Worm (Caenorhabditis elegans): ENCODE measurements around the gene dpy-20.

dpy-20 gene

DNA sequence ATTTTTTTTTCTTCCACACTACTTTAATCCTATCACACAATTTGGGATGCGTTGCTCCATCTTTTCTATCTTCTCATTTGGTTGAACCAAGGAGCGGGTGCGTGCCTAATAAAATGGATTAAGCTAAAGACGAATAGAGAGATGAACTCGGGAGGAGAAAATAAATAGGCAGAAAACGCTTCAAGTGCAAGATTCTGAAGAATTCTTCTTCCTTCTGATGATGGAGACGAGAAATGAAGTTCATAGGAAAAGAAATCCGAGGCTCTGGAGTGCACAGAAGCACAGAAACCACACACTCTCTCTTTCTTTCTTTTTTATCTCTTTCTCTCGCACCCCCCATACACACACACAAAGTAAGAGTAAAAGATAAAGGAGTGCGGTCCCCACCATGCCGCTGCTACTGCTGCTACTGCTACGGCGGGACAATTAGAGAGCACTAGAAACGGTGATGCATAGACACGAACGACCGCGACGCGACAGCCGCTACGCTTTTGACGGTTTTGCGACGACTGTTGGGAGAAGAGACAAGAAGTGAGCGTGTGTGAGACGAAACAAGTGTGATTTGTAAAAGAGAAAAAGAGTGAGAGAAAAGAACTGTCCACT is 8.5 kb downstream of the dpy-20 start (continued):
- TF ChIP-seq ama-1 (optimal IDR thresholded peaks at IDR 0.05) (no peak), ZK546.5 (tag; optimal IDR thresholded peaks at IDR 0.05) (no peak), lim-7 (GFP tag; IDR thresholded peaks at IDR 0.05) (0 out of 2 replicates have a peak, but pooled peaks have one; percentile 44), rbr-2 (tag; optimal IDR thresholded peaks at IDR 0.05) (peak; percentile 73), mxl-2 (GFP tag; conservative IDR thresholded peaks at IDR 0.05) (no peak), zip-2 (tag; optimal IDR thresholded peaks at IDR 0.05) (no peak), hif-1 (tag; optimal IDR thresholded peaks at IDR 0.05) (peak in 1 of 2 experiments; percentile 64), nhr-11 (tag; optimal IDR thresholded peaks at IDR 0.05) (peak; percentile 50), fos-1 (tag; optimal IDR thresholded peaks at IDR 0.05) (no peak), ceh-62 (tag; optimal IDR thresholded peaks at IDR 0.05) (no peak), ceh-32 (tag; optimal IDR thresholded peaks at IDR 0.05; ENCODE audit: poor library complexity) (no peak), duxl-1 (tag; optimal IDR thresholded peaks at IDR 0.05; ENCODE audit: poor library complexity) (no peak), mxl-3 (GFP tag; optimal IDR thresholded peaks at IDR 0.05) (peak; percentile 98), F44E2.7 (GFP tag; IDR thresholded peaks at IDR 0.05) (no peak)

- TF ChIP-seq nhr-41 (GFP tag; IDR thresholded peaks at IDR 0.05) (no peak), unc-62 (GFP tag; optimal IDR thresholded peaks at IDR 0.05 in 1 of 2) (peak in 1 of 2 experiments; percentile 20), unc-62 (tag; optimal IDR thresholded peaks at IDR 0.05) (no peak), hlh-30 (tag; optimal IDR thresholded peaks at IDR 0.05; ENCODE audit: insufficient read depth) (no peak), lin-38 (GFP tag; IDR thresholded peaks at IDR 0.05) (no peak)
Observed at ce11 chrIV:11691524-11691923, 9.1 kb downstream of the dpy-20 start.

- TF ChIP-seq nhr-11 (tag; optimal IDR thresholded peaks at IDR 0.05) = no peak
- peak; percentile 86 for TF ChIP-seq aha-1 (tag)
Observed at ce11 chrIV:11690988-11691387, 9.7 kb downstream of the dpy-20 start, which contains the start of gene let-60. TSS of gene let-60 (minus strand) at chrIV:11691088.

- TF ChIP-seq set-16 (GFP tag; IDR thresholded peaks at IDR 0.05) = no peak
- TF ChIP-seq D1046.2 (GFP tag; IDR thresholded peaks at IDR 0.05) = no peak
Observed at ce11 chrIV:11688018-11688417, 12.6 kb downstream of the dpy-20 start, which contains the start of gene ZK792.5. TSS of gene ZK792.5 (minus strand) at chrIV:11688118.

DNA sequence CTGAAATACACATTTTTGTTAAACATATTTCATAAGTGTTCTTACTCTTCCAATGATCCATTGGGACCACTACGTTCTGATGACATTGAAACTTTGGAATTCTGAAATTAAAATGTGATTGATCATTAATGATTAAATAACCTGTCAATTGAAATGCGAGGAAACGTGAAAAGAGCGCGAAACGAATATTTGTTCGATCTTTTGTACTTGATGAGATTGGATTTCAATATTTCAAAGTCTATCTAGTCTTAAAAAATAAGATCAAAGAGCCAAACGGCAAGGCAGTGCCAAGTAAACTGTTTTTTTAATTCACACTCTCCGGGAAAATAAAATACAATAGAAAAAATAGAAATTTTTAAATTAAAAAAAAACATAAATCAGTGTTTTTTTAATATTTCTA is 18.7 kb downstream of the dpy-20 start, which contains the start of gene ZK792.4:
TSS of gene ZK792.4 (minus strand) at position 101 of the 400 bp plus-strand sequence.
- TF ChIP-seq zip-11 (GFP tag; IDR thresholded peaks at IDR 0.05) (no peak), pha-4 (GFP tag; IDR thresholded peaks at IDR 0.05) (no peak), pha-4 (tag; optimal IDR thresholded peaks at IDR 0.05) (no peak), ZK546.5 (tag; optimal IDR thresholded peaks at IDR 0.05) (no peak), ama-1 (optimal IDR thresholded peaks at IDR 0.05) (no peak), hlh-30 (tag; optimal IDR thresholded peaks at IDR 0.05; ENCODE audit: insufficient read depth) (no peak), F49E8.2 (tag; optimal IDR thresholded peaks at IDR 0.05; ENCODE audit: borderline replicate concordance) (no peak), ceh-28 (tag; optimal IDR thresholded peaks at IDR 0.05) (no peak), spr-3 (GFP tag; optimal IDR thresholded peaks at IDR 0.05) (no peak), F37D6.2 (tag; optimal IDR thresholded peaks at IDR 0.05) (no peak), rbr-2 (tag; optimal IDR thresholded peaks at IDR 0.05) (no peak), F44E2.7 (GFP tag; IDR thresholded peaks at IDR 0.05) (no peak), egl-27 (tag; optimal IDR thresholded peaks at IDR 0.05) (no peak), dpl-1 (GFP tag; optimal IDR thresholded peaks at IDR 0.05) (no peak), snpc-4 (tag; optimal IDR thresholded peaks at IDR 0.05) (no peak), mxl-2 (GFP tag; conservative IDR thresholded peaks at IDR 0.05) (no peak), T20F7.1 (GFP tag; optimal IDR thresholded peaks at IDR 0.05) (no peak), zfp-2 (tag; optimal IDR thresholded peaks at IDR 0.05) (no peak), dmd-8 (GFP tag; IDR thresholded peaks at IDR 0.05) (no peak)

Measured in whole organism, L4 larva.